Fruit fly (Drosophila melanogaster): Measurements from ENCODE around the gene CG33333.

DNA sequence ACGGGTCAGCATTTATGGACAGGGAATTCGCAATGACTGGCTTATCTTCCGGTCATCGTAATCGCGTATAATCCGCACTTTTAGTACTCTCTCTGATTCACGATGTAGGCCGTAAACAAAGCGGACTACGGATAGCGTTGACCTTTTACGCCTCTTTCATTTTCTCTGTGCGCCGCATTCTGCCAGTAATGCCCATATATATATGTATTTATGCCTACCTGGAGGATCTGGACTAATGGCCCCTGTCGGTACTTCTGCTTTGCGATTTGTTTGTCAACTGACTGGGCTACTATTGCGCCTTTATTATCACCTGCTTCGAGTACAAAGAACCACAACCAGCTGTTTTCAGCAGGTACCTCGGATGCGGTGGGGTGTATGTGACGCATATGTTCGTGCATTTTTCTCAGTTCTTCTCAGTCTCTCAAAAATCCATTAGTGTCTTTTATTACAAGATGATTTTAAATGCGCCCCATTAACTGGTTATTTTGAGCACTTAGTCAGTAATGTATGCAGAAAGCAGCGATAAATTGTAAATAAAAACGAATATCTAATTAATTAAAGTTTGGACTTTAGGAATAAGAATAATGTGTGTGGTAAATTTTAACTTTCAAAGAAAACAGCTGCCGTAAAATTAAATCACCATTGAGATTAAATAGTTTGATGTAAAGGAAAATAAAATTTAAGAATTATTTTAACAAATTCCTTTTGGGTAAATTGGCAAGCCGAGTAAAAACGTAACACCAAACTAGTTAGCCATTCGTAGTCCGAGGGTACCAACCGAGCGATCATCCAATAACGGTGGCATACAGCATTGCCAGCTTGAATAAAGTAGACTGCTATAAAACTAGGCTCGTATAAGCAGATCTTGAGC lies 22.7 kb upstream of the CG33333 start, which contains the start of gene CREG:
- TF ChIP-seq insv (optimal IDR thresholded peaks at IDR 0.05) (no peak), h (optimal IDR thresholded peaks at IDR 0.05) (no peak), Myc (optimal IDR thresholded peaks at IDR 0.05) (no peak)
